Fruit fly (Drosophila melanogaster) ovary, adult (tissue): ENCODE data around the gene CG10738.
A peak's percentile ranks its signal among the peaks of the same experiment; 100 is the strongest.

Experiments used
- CG17801 ChIP-seq: fragments of 200-800 bp; optimal IDR thresholded peaks from 2 replicates; lab custom pipeline; 2019; ENCODE audit warnings: missing biosample characterization, mild to moderate bottlenecking, missing genetic modification characterization, moderate library complexity; ENCODE audit not compliant: partially characterized antibody

CG10738 gene

dm6 chr3L:13432791-13433190, 17.8 kb upstream of the CG10738 start:
- no peak for TF ChIP-seq CG17801

dm6 chr3L:13433522-13433921, 17.0 kb upstream of the CG10738 start:
- TF ChIP-seq CG17801 = no peak

- no peak for TF ChIP-seq CG17801
Measured at dm6 chr3L:13435170-13435727, 15.3 kb upstream of the CG10738 start, which contains the start of gene CG10713. CG10713 (minus strand) TSS chr3L:13435229.

dm6 chr3L:13437036-13437435, 13.5 kb upstream of the CG10738 start, which contains the start of gene CG10154:
CG10154 (minus strand) TSS chr3L:13437136.
- no peak for TF ChIP-seq CG17801

- no peak for TF ChIP-seq CG17801
Measured at dm6 chr3L:13437654-13438053, 12.9 kb upstream of the CG10738 start, which contains the start of gene CG10725. CG10725 (plus strand) TSS chr3L:13437954.

- no peak for TF ChIP-seq CG17801
Measured at dm6 chr3L:13440370-13440960, 10.1 kb upstream of the CG10738 start, which contains the start of the genes CG10140 and CG14109. CG10140 (minus strand) TSS chr3L:13440470. CG14109 (plus strand) TSS chr3L:13440910.

- TF ChIP-seq CG17801 = peak; percentile 93
Measured at dm6 chr3L:13442400-13442799, 8.2 kb upstream of the CG10738 start, which contains the start of gene cmb. cmb (plus strand) TSS chr3L:13442594.

- no peak for TF ChIP-seq CG17801
Measured at dm6 chr3L:13451562-13451961, 992 bp downstream of the CG10738 start.

dm6 chr3L:13452281-13452680, 1.7 kb downstream of the CG10738 start:
- no peak for TF ChIP-seq CG17801

dm6 chr3L:13454755-13455154, 4.2 kb downstream of the CG10738 start:
- TF ChIP-seq CG17801 = peak; percentile 2

- TF ChIP-seq CG17801 = no peak
Measured at dm6 chr3L:13457133-13457532, 6.6 kb downstream of the CG10738 start, which contains the start of gene CG10116. CG10116 (minus strand) TSS chr3L:13457238.

dm6 chr3L:13474607-13475006, 24.0 kb downstream of the CG10738 start, which contains the start of gene CG10089:
CG10089 (minus strand) TSS chr3L:13474787.
- no peak for TF ChIP-seq CG17801

- peak; percentile 46 for TF ChIP-seq CG17801
Measured at dm6 chr3L:13476070-13476469, 25.5 kb downstream of the CG10738 start.

- peak; percentile 25 for TF ChIP-seq CG17801
Measured at dm6 chr3L:13476566-13477452, 26.2 kb downstream of the CG10738 start.

dm6 chr3L:13477453-13478184, 27.0 kb downstream of the CG10738 start, which contains the start of gene stv:
stv (plus strand) TSS chr3L:13477541.
- no peak for TF ChIP-seq CG17801
